Worm (Caenorhabditis elegans) whole organism, L1 larva: ENCODE results near the gene B0303.16.
A peak's percentile ranks its signal among the peaks of the same experiment; 100 is the strongest.

Experiments used
- C16A3.4 ChIP-seq: fragments of 150-350 bp; optimal IDR thresholded peaks from 2 replicates; lab custom pipeline; 2014; ENCODE audit warnings: missing biosample characterization, missing genetic modification characterization
- Y116A8C.19 ChIP-seq: sonication (generic microtip); optimal IDR thresholded peaks from 2 replicates; lab custom pipeline; 2016; ENCODE audit warnings: missing compliant biosample characterization, missing genetic modification characterization, borderline replicate concordance
- aha-1 ChIP-seq: fragments of 150-350 bp; optimal IDR thresholded peaks from 2 replicates; lab custom pipeline; 2014; ENCODE audit warnings: missing biosample characterization, missing genetic modification characterization
- blmp-1 ChIP-seq: fragments of 150-350 bp; optimal IDR thresholded peaks from 2 replicates; lab custom pipeline; 2014; ENCODE audit warnings: missing biosample characterization, missing genetic modification characterization
- ceh-63 ChIP-seq: fragments of 200-800 bp; sonication (Bioruptor generic); optimal IDR thresholded peaks from 2 replicates; lab custom pipeline; 2018; ENCODE audit warnings: mild to moderate bottlenecking, missing genetic modification characterization, missing compliant biosample characterization
- ceh-8 ChIP-seq: fragments of 200-800 bp; sonication (Bioruptor generic); optimal IDR thresholded peaks from 2 replicates; lab custom pipeline; 2018; ENCODE audit warnings: mild to moderate bottlenecking, missing genetic modification characterization, moderate library complexity, missing compliant biosample characterization
- ceh-82 ChIP-seq, 3 experiments: fragments of 150-350 bp in 1 of 3; sonication (generic microtip) in 2 of 3; optimal IDR thresholded peaks; 2 replicates each; lab custom pipeline; 2014 to 2017; ENCODE audit warnings: missing biosample characterization in 3 of 3, missing genetic modification characterization in 3 of 3
- dpl-1 ChIP-seq, 3 experiments: fragments of 150-350 bp in 2 of 3; sonication (generic microtip) in 1 of 3; optimal IDR thresholded peaks; 2 replicates each; lab custom pipeline; 2014 to 2017; ENCODE audit warnings: missing biosample characterization in 3 of 3, missing genetic modification characterization in 3 of 3, missing genetic modification reagents in 3 of 3
- efl-1 ChIP-seq, 4 experiments: fragments of 150-350 bp; optimal IDR thresholded peaks in 3 of 4; peaks in 1 of 4; 1 replicate in 1 of 4; 2 replicates in 3 of 4; lab custom pipeline; 2014; ENCODE audit warnings: missing biosample characterization in 2 of 4, missing genetic modification characterization in 2 of 4, missing genetic modification reagents in 2 of 4
- egl-13 ChIP-seq: sonication (generic microtip); optimal IDR thresholded peaks from 2 replicates; lab custom pipeline; 2016; ENCODE audit warnings: missing genotype, missing genetic modification reagents, missing genetic modification characterization, missing compliant biosample characterization
- elt-3 ChIP-seq, 6 experiments: fragments of 150-350 bp in 1 of 6; sonication (generic microtip); optimal IDR thresholded peaks; 2 replicates each; lab custom pipeline; 2017 to 2018; ENCODE audit warnings: missing biosample characterization in 6 of 6, missing genetic modification characterization in 6 of 6, inconsistent platforms in 1 of 6
- fkh-4 ChIP-seq: sonication (generic microtip); optimal IDR thresholded peaks from 2 replicates; lab custom pipeline; 2016; ENCODE audit warnings: missing compliant biosample characterization, missing genetic modification characterization, borderline replicate concordance
- fkh-8 ChIP-seq: sonication (generic microtip); optimal IDR thresholded peaks from 2 replicates; lab custom pipeline; 2016; ENCODE audit warnings: mild to moderate bottlenecking, missing genetic modification characterization, missing compliant biosample characterization
- fos-1 ChIP-seq: fragments of 150-350 bp; optimal IDR thresholded peaks from 2 replicates; lab custom pipeline; 2014; ENCODE audit warnings: missing biosample characterization, missing genetic modification characterization
- hlh-17 ChIP-seq: fragments of 200-800 bp; sonication (Bioruptor generic); optimal IDR thresholded peaks from 2 replicates; lab custom pipeline; 2018; ENCODE audit warnings: missing genetic modification characterization, mild to moderate bottlenecking, missing compliant biosample characterization, moderate library complexity, borderline replicate concordance
- hpl-2 ChIP-seq: fragments of 150-350 bp; optimal IDR thresholded peaks from 2 replicates; lab custom pipeline; 2014; ENCODE audit warnings: missing biosample characterization, missing genetic modification reagents, missing genetic modification characterization
- lin-13 ChIP-seq: fragments of 150-350 bp; optimal IDR thresholded peaks from 2 replicates; lab custom pipeline; 2014; ENCODE audit warnings: missing biosample characterization, missing genetic modification reagents, missing genetic modification characterization
- lin-14 ChIP-seq: fragments of 200-800 bp; sonication (Bioruptor generic); optimal IDR thresholded peaks from 2 replicates; lab custom pipeline; 2018; ENCODE audit warnings: mild to moderate bottlenecking, missing genetic modification characterization, moderate library complexity, missing compliant biosample characterization
- lin-35 ChIP-seq, 2 experiments: fragments of 150-350 bp; optimal IDR thresholded peaks; 2 replicates each; lab custom pipeline; 2014; ENCODE audit warnings: missing biosample characterization in 2 of 2, missing genetic modification characterization in 2 of 2, missing genetic modification reagents in 2 of 2
- lsy-2 ChIP-seq, 2 experiments: fragments of 150-350 bp; optimal IDR thresholded peaks; 2 replicates each; lab custom pipeline; 2014; ENCODE audit warnings: missing biosample characterization in 2 of 2, missing genetic modification characterization in 2 of 2
- mab-9 ChIP-seq: fragments of 200-800 bp; sonication (Bioruptor generic); IDR thresholded peaks from 2 replicates; pipeline ENCODE4 v1.3.6; 2022; ENCODE audit warnings: missing genetic modification reagents, missing genetic modification characterization, missing compliant biosample characterization
- mep-1 ChIP-seq: fragments of 150-350 bp; optimal IDR thresholded peaks from 2 replicates; lab custom pipeline; 2014; ENCODE audit warnings: missing biosample characterization, missing genetic modification characterization
- nhr-12 ChIP-seq: sonication (generic microtip); optimal IDR thresholded peaks from 2 replicates; lab custom pipeline; 2017; ENCODE audit warnings: missing biosample characterization, missing genetic modification characterization
- nhr-20 ChIP-seq: sonication (generic microtip); optimal IDR thresholded peaks from 2 replicates; lab custom pipeline; 2016; ENCODE audit warnings: mild to moderate bottlenecking, missing genetic modification characterization, missing compliant biosample characterization
- nhr-237 ChIP-seq: fragments of 150-350 bp; optimal IDR thresholded peaks from 2 replicates; lab custom pipeline; 2014; ENCODE audit warnings: missing biosample characterization, missing genetic modification characterization
- nhr-47 ChIP-seq: sonication (generic microtip); optimal IDR thresholded peaks from 2 replicates; lab custom pipeline; 2016; ENCODE audit warnings: mild to moderate bottlenecking, missing genetic modification characterization, moderate library complexity, missing compliant biosample characterization
- nhr-71 ChIP-seq: sonication (generic microtip); optimal IDR thresholded peaks from 2 replicates; lab custom pipeline; 2016; ENCODE audit warnings: mild to moderate bottlenecking, missing genetic modification characterization, moderate library complexity, missing compliant biosample characterization
- nhr-76 ChIP-seq: sonication (generic microtip); optimal IDR thresholded peaks from 2 replicates; lab custom pipeline; 2017; ENCODE audit warnings: missing biosample characterization, missing genetic modification characterization
- nhr-77 ChIP-seq: fragments of 150-350 bp; optimal IDR thresholded peaks from 2 replicates; lab custom pipeline; 2014; ENCODE audit warnings: missing biosample characterization, missing genetic modification characterization
- rnt-1 ChIP-seq: sonication (generic microtip); optimal IDR thresholded peaks from 2 replicates; lab custom pipeline; 2016; ENCODE audit warnings: mild to moderate bottlenecking, missing genetic modification characterization, moderate library complexity, missing compliant biosample characterization
- snpc-4 ChIP-seq: fragments of 150-350 bp; optimal IDR thresholded peaks from 2 replicates; lab custom pipeline; 2014; ENCODE audit warnings: missing biosample characterization, missing genetic modification characterization
- snu-23 ChIP-seq: sonication (generic microtip); optimal IDR thresholded peaks from 2 replicates; lab custom pipeline; 2016; ENCODE audit warnings: missing genetic modification characterization, missing compliant biosample characterization
- sox-4 ChIP-seq: sonication (generic microtip); optimal IDR thresholded peaks from 2 replicates; lab custom pipeline; 2016; ENCODE audit warnings: missing genetic modification characterization, missing compliant biosample characterization
- swsn-7 ChIP-seq: sonication (generic microtip); optimal IDR thresholded peaks from 2 replicates; lab custom pipeline; 2016; ENCODE audit warnings: missing genetic modification characterization, missing compliant biosample characterization
- unc-30 ChIP-seq: sonication (generic microtip); optimal IDR thresholded peaks from 2 replicates; lab custom pipeline; 2017; ENCODE audit warnings: missing biosample characterization, missing genetic modification characterization
- unc-62 ChIP-seq: fragments of 150-350 bp; optimal IDR thresholded peaks from 2 replicates; lab custom pipeline; 2014; ENCODE audit warnings: missing biosample characterization, missing genetic modification reagents, missing genetic modification characterization
- xbp-1 ChIP-seq: sonication (generic microtip); optimal IDR thresholded peaks from 2 replicates; lab custom pipeline; 2016; ENCODE audit warnings: missing genetic modification characterization, missing compliant biosample characterization
- zip-4 ChIP-seq: fragments of 200-800 bp; sonication (Bioruptor generic); optimal IDR thresholded peaks from 2 replicates; lab custom pipeline; 2018; ENCODE audit warnings: mild to moderate bottlenecking, missing genetic modification characterization, moderate library complexity, missing compliant biosample characterization
- ztf-4 ChIP-seq: fragments of 150-350 bp; optimal IDR thresholded peaks from 2 replicates; lab custom pipeline; 2014; ENCODE audit warnings: missing biosample characterization, missing genetic modification characterization

The B0303.16 gene

DNA sequence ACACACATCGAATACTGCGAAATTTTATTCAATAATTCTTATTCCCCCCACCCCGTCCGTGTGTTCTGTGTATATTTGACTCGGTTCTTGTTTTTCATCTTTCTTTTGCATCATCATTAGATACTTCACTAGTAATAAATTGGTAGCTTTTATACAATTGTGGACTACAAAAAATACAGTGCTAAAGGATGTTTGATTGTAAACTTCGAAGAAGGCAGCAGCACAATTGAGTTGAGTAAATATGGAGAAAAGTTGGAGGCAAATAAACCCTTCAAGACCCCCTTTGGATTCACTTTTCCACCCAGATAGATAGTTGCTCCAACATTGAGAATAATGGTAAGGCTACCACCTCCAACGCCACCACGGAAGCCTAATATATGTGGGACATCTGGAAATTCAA is 11.5 kb upstream of the B0303.16 start, which contains the start of gene B0303.7:
Gene B0303.7 (plus strand): TSS at position 301 of the 400 bp plus-strand sequence.
- TF ChIP-seq xbp-1 (tag; lab: Kevin White, UChicago) (no peak), nhr-12 (tag; lab: Kevin White, UChicago) (no peak), sox-4 (no peak), C16A3.4 (tag; lab: Kevin White, UChicago) (no peak), unc-62 (GFP tag; lab: Kevin White, UChicago) (no peak), egl-13 (tag; lab: Kevin White, UChicago) (no peak), zip-4 (no peak), lin-35 (GFP tag; optimal IDR thresholded peaks at IDR 0.05; lab: Kevin White, UChicago) (no peak), ztf-4 (no peak), Y116A8C.19 (tag; lab: Kevin White, UChicago) (no peak), mab-9 (GFP tag; lab: Robert Waterston, UW) (no peak), nhr-77 (tag; lab: Kevin White, UChicago) (no peak), fkh-4 (tag; lab: Kevin White, UChicago) (no peak), blmp-1 (no peak), snu-23 (no peak), unc-30 (no peak), snpc-4 (tag; lab: Kevin White, UChicago) (no peak), aha-1 (no peak), nhr-237 (tag; lab: Kevin White, UChicago) (no peak)

DNA sequence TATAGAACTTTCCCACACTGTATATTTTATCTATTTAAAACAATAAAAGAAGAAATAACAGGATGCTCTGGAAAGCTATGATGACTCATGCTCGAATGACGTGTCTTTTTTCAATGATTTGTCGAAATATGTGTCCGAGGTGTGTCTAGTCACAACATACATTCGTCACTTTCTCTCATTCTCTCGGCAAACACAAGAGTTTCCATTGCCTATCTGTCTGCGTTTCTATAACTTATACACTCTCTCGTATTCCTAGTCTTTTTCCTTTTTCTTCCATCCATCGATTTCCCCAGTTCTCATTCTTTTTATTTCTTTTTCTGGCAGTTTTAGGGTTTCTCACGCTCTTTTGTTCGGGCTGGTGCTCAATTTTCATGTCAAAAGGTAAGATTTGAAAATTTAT is 8.2 kb upstream of the B0303.16 start:
- peak; percentile 15 for TF ChIP-seq swsn-7
- TF ChIP-seq ceh-8 (GFP tag; lab: Kevin White, UChicago), result no peak
- TF ChIP-seq lin-13, result no peak
- no peak for TF ChIP-seq nhr-76 (tag; lab: Kevin White, UChicago)
- peak; percentile 51 to 55 for TF ChIP-seq efl-1 (optimal IDR thresholded peaks at IDR 0.05; lab: Kevin White, UChicago)
- peak; percentile 27 to 79 for TF ChIP-seq efl-1 (GFP tag; optimal IDR thresholded peaks at IDR 0.05 in 1 of 2; lab: Kevin White, UChicago)
- TF ChIP-seq lin-35 (GFP tag; optimal IDR thresholded peaks at IDR 0.05; lab: Kevin White, UChicago), result peak; percentile 27 to 46
- peak; percentile 66 for TF ChIP-seq lin-14 (GFP tag; lab: Kevin White, UChicago)
- TF ChIP-seq fos-1 (tag; lab: Kevin White, UChicago), result peak; percentile 42
- TF ChIP-seq nhr-47 (tag; lab: Kevin White, UChicago), result peak; percentile 3
- no peak for TF ChIP-seq elt-3 (tag; optimal IDR thresholded peaks at IDR 0.05; lab: Kevin White, UChicago)
- no peak for TF ChIP-seq hlh-17 (GFP tag; lab: Kevin White, UChicago)
- TF ChIP-seq mep-1, result peak; percentile 14
- no peak for TF ChIP-seq nhr-77 (tag; lab: Kevin White, UChicago)
- peak; percentile 8 for TF ChIP-seq nhr-20 (tag; lab: Kevin White, UChicago)
- TF ChIP-seq blmp-1, result peak; percentile 92
- peak; percentile 13 for TF ChIP-seq rnt-1
- TF ChIP-seq dpl-1 (GFP tag; optimal IDR thresholded peaks at IDR 0.05; lab: Kevin White, UChicago), result peak in 1 of 3 experiments; percentile 24
- peak in 1 of 3 experiments; percentile 35 for TF ChIP-seq ceh-82 (tag; optimal IDR thresholded peaks at IDR 0.05; lab: Kevin White, UChicago)
- peak; percentile 45 for TF ChIP-seq snu-23
- peak in 1 of 2 experiments; percentile 49 for TF ChIP-seq lsy-2 (tag; optimal IDR thresholded peaks at IDR 0.05; lab: Kevin White, UChicago)
- TF ChIP-seq fkh-8, result peak; percentile 65
- no peak for TF ChIP-seq ceh-63 (GFP tag; lab: Kevin White, UChicago)
- TF ChIP-seq nhr-71, result peak; percentile 23

DNA sequence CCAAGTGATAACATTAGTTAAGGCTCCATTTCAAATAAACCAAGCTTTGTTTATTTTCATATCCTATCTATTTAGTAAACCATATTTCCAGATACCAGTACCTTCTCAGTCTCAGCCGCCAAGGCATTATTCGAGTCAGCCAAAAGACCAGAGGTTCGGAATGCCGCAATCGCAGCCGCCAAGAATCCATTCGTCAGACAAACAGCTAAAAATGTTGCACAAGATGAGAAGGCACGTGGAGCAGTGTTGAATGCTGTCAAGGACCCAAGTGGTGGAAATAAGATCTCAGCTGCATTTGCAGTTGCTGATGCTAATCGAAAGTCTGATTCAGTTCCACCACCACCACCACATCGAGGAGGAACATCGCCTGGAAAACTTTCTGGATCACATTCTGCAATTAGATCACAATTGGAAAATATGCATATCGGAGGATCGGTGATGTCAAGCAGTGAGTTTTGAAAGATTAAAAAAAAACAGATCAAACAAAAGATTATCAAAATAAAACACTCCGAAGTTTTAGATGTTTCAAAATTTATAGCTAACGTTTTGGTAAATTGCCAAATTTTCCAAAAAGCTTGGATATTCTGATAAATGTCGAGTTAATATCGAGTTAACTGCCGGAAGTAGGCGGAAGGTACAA is 7.5 kb upstream of the B0303.16 start:
- TF ChIP-seq hpl-2, result no peak
- TF ChIP-seq fkh-8, result no peak
- no peak for TF ChIP-seq C16A3.4 (tag; lab: Kevin White, UChicago)
